Worm (Caenorhabditis elegans): Measurements from ENCODE around the gene miz-1.

DNA sequence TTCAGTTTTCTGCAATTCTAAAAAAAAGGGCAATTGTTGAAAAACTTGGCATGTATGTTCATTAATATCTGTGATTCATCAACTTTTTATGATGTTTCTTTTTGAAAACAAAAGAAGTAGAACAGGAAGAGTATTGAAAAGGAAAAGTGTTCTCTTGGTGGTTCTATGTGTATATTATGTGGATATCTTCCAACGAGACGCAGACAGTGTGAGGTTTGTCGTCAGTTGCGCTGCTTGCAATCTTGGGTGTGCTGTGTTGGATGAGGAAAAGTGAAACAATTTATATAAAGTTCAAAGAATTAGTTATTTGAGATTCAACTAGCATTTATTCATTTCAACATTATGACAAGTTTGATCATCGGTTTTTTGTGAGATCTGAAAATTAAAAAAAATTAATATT, 40.2 kb downstream of the miz-1 start:
- TF ChIP-seq R02D3.7 (tag; optimal IDR thresholded peaks at IDR 0.05), result no peak
- no peak for TF ChIP-seq lin-39 (tag; optimal IDR thresholded peaks at IDR 0.05)
- TF ChIP-seq snpc-4 (tag; optimal IDR thresholded peaks at IDR 0.05), result no peak
- TF ChIP-seq nhr-76 (tag; optimal IDR thresholded peaks at IDR 0.05), result no peak
- TF ChIP-seq ceh-9 (tag; optimal IDR thresholded peaks at IDR 0.05), result no peak
- TF ChIP-seq hmg-11 (tag; optimal IDR thresholded peaks at IDR 0.05), result peak; percentile 7
- TF ChIP-seq nhr-25 (tag; optimal IDR thresholded peaks at IDR 0.05), result peak; percentile 31
- TF ChIP-seq skn-1 (tag; optimal IDR thresholded peaks at IDR 0.05), result no peak
- TF ChIP-seq ama-1 (optimal IDR thresholded peaks at IDR 0.05), result no peak
- TF ChIP-seq ceh-28 (tag; optimal IDR thresholded peaks at IDR 0.05), result no peak
- TF ChIP-seq aly-2 (tag; optimal IDR thresholded peaks at IDR 0.05), result no peak
- TF ChIP-seq unc-62 (GFP tag; optimal IDR thresholded peaks at IDR 0.05), result no peak
- TF ChIP-seq daf-12 (tag; optimal IDR thresholded peaks at IDR 0.05), result no peak
